Worm (Caenorhabditis elegans): ENCODE data around the gene gyg-2.

The gyg-2 gene

DNA sequence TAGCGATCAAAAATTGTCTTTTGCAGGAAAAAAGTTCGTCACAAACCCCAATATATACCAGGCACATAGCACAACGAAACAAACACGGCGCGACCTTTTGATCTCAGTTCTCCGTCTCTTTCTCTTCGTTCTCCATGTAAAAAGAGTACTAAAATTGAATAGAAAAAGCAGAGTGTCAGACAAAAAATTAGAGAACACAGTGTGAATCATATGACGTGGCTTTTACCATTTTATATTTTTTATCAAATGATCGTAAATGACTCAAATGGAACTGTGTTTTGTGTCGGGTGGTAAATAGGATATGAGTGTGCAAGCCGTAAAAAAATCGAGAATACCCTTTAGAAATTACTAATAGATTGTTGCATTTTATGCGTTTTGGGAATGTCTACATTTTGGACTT, 20.1 kb downstream of the gyg-2 start:
- TF ChIP-seq jun-1 (tag; optimal IDR thresholded peaks at IDR 0.05) (peak; percentile 79), elt-2 (tag; optimal IDR thresholded peaks at IDR 0.05) (peak; percentile 86), pqm-1 (tag; optimal IDR thresholded peaks at IDR 0.05) (peak; percentile 98), pha-4 (tag; optimal IDR thresholded peaks at IDR 0.05) (peak; percentile 87), fkh-2 (tag; optimal IDR thresholded peaks at IDR 0.05) (no peak), nhr-12 (tag; optimal IDR thresholded peaks at IDR 0.05) (no peak), egl-27 (tag; optimal IDR thresholded peaks at IDR 0.05) (no peak), snpc-4 (tag; optimal IDR thresholded peaks at IDR 0.05) (peak; percentile 40), lin-15B (tag; optimal IDR thresholded peaks at IDR 0.05) (no peak), fos-1 (tag; optimal IDR thresholded peaks at IDR 0.05) (no peak)

- TF ChIP-seq elt-1 (tag; optimal IDR thresholded peaks at IDR 0.05): no peak
- TF ChIP-seq ama-1 (optimal IDR thresholded peaks at IDR 0.05): no peak
- peak; percentile 73 for TF ChIP-seq pha-4 (tag; optimal IDR thresholded peaks at IDR 0.05)
- TF ChIP-seq nhr-76 (tag; optimal IDR thresholded peaks at IDR 0.05): no peak
Observed at ce11 chrV:16724574-16724973, 21.5 kb downstream of the gyg-2 start.

DNA sequence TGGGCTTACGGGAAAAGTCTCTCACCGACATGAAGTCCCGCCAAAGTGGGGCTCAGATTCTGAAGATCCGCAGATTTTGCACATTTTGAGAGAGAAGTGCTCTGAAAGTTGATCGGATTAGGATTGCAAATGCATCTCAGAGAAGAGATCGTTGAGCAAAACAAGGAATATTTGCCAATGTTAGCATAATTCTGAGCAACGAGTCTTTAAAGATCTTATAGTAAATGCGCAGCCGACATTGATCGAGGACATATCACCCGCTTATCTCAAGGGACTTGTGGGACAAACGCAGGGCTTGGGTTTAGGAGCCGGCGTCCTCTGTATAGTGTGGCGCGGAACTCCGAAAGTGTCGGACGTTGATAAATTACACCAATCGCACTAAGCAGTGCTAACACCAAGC, 22.3 kb downstream of the gyg-2 start, which contains the start of gene nhr-112:
Gene nhr-112, minus strand, starts transcription at position 101 of the 400 bp plus-strand sequence.
- TF ChIP-seq R02D3.7 (tag; optimal IDR thresholded peaks at IDR 0.05): no peak
- TF ChIP-seq nhr-28 (tag; optimal IDR thresholded peaks at IDR 0.05): no peak
- no peak for TF ChIP-seq skn-1 (tag; optimal IDR thresholded peaks at IDR 0.05)
- no peak for TF ChIP-seq nhr-43 (tag; optimal IDR thresholded peaks at IDR 0.05; ENCODE audit: poor library complexity, severe bottlenecking)
- TF ChIP-seq zag-1 (tag; optimal IDR thresholded peaks at IDR 0.05): no peak
- no peak for TF ChIP-seq ztf-11 (tag; optimal IDR thresholded peaks at IDR 0.05)
- no peak for TF ChIP-seq ztf-4 (tag; optimal IDR thresholded peaks at IDR 0.05)
- no peak for TF ChIP-seq nhr-12 (tag; optimal IDR thresholded peaks at IDR 0.05)
- TF ChIP-seq snpc-4 (tag; optimal IDR thresholded peaks at IDR 0.05): no peak
- TF ChIP-seq hmg-11 (tag; optimal IDR thresholded peaks at IDR 0.05): no peak
- no peak for TF ChIP-seq aly-2 (tag; optimal IDR thresholded peaks at IDR 0.05)
- no peak for TF ChIP-seq lin-15B (tag; optimal IDR thresholded peaks at IDR 0.05)
- no peak for TF ChIP-seq elt-3 (tag; optimal IDR thresholded peaks at IDR 0.05)
- no peak for TF ChIP-seq ama-1 (optimal IDR thresholded peaks at IDR 0.05)
- TF ChIP-seq mml-1 (tag; optimal IDR thresholded peaks at IDR 0.05): no peak
- TF ChIP-seq sea-2 (GFP tag; optimal IDR thresholded peaks at IDR 0.05): no peak

DNA sequence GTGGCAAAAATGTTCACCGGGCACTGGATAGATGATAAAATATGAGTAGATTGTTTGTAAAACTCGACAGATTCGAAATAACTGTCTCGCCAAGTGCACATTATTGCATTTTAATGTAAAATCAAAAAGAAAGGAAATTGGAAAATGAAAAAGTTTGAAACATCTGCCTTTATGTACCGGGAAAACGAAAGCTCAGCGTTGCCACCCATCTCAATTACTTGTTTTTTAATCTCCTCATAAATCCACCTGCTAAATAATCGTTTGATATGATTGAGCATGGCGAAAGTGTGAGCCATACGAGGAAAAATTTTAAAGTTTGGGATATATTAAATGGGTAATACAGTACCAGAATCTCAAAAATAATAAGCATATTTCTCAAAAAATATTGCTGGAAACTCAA, 29.5 kb downstream of the gyg-2 start, which contains the start of gene srh-137:
Gene srh-137, minus strand, starts transcription at position 101 of the 400 bp plus-strand sequence.
- no peak for TF ChIP-seq nhr-67 (tag; optimal IDR thresholded peaks at IDR 0.05)
- no peak for TF ChIP-seq lin-15B (tag; optimal IDR thresholded peaks at IDR 0.05)
- TF ChIP-seq ZK546.5 (tag; optimal IDR thresholded peaks at IDR 0.05): no peak
- TF ChIP-seq nhr-12 (tag; optimal IDR thresholded peaks at IDR 0.05): no peak
- TF ChIP-seq jun-1 (tag; optimal IDR thresholded peaks at IDR 0.05): no peak
- no peak for TF ChIP-seq tbx-2 (tag; optimal IDR thresholded peaks at IDR 0.05)
- TF ChIP-seq hmg-11 (tag; optimal IDR thresholded peaks at IDR 0.05): no peak
- no peak for TF ChIP-seq unc-39 (tag; optimal IDR thresholded peaks at IDR 0.05)
- TF ChIP-seq pqm-1 (tag; optimal IDR thresholded peaks at IDR 0.05): no peak

DNA sequence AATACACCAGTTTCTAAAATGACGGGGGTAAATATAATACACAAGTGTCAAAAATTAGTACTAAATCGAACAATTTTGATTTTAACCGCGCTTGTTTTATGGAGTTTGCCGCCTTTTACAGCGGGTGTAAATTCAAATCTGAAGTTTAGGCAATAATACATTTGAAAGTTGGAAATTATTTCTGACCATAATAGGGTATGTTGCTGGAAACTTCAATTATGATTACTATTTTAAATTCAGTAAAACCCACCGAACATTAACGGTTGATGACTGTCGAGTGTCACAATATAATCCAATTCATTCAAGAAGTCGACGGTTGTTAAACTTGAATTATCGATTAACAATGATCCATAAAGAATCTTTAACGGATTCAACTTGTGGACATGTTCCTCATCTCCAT, 32.3 kb downstream of the gyg-2 start:
- TF ChIP-seq fkh-10 (GFP tag; optimal IDR thresholded peaks at IDR 0.05) (no peak), elt-2 (tag; optimal IDR thresholded peaks at IDR 0.05) (no peak), egl-5 (tag; optimal IDR thresholded peaks at IDR 0.05) (no peak), tbx-2 (tag; optimal IDR thresholded peaks at IDR 0.05) (no peak), snpc-4 (tag; optimal IDR thresholded peaks at IDR 0.05) (no peak), lsy-12 (tag; optimal IDR thresholded peaks at IDR 0.05) (no peak), lin-15B (tag; optimal IDR thresholded peaks at IDR 0.05) (no peak), jun-1 (tag; optimal IDR thresholded peaks at IDR 0.05) (no peak), daf-12 (tag; optimal IDR thresholded peaks at IDR 0.05) (no peak), nhr-28 (tag; optimal IDR thresholded peaks at IDR 0.05) (no peak), nhr-67 (tag; optimal IDR thresholded peaks at IDR 0.05) (no peak), elt-1 (tag; optimal IDR thresholded peaks at IDR 0.05) (no peak), nhr-23 (tag; optimal IDR thresholded peaks at IDR 0.05) (no peak), ceh-82 (tag; optimal IDR thresholded peaks at IDR 0.05) (no peak), nhr-77 (tag; optimal IDR thresholded peaks at IDR 0.05) (no peak), ceh-28 (tag; optimal IDR thresholded peaks at IDR 0.05) (no peak), egl-27 (tag; optimal IDR thresholded peaks at IDR 0.05) (no peak)

Data from whole organism, L3 larva.